Worm (Caenorhabditis elegans): ENCODE data around the gene C14A6.8.

C14A6.8 gene

ce11 chrV:18174951-18175350 lies 3.5 kb upstream of the C14A6.8 start:
- TF ChIP-seq dox-1 (GFP tag; IDR thresholded peaks at IDR 0.05) (0 out of 2 replicates have a peak, but pooled peaks have one; percentile 27), lin-26 (GFP tag; IDR thresholded peaks at IDR 0.05) (0 out of 2 replicates have a peak, but pooled peaks have one; percentile 46), nhr-120 (GFP tag; IDR thresholded peaks at IDR 0.05) (0 out of 2 replicates have a peak, but pooled peaks have one; percentile 69), aptf-3 (GFP tag; IDR thresholded peaks at IDR 0.05) (peak; percentile 64; the same call in 1 of the 2 replicates), egl-44 (GFP tag; IDR thresholded peaks at IDR 0.05) (0 out of 2 replicates have a peak, but pooled peaks have one; percentile 33)

- TF ChIP-seq lin-54 (GFP tag; optimal IDR thresholded peaks at IDR 0.05) = no peak
- TF ChIP-seq attf-5 (GFP tag; optimal IDR thresholded peaks at IDR 0.05) = no peak
- TF ChIP-seq nhr-120 (GFP tag; IDR thresholded peaks at IDR 0.05) = no peak
- no peak for TF ChIP-seq K12H6.12 (tag; optimal IDR thresholded peaks at IDR 0.05)
- TF ChIP-seq ets-4 (GFP tag; optimal IDR thresholded peaks at IDR 0.05) = no peak
- TF ChIP-seq lin-40 (tag; optimal IDR thresholded peaks at IDR 0.05) = no peak
- TF ChIP-seq mel-28 (tag; optimal IDR thresholded peaks at IDR 0.05; ENCODE audit: borderline replicate concordance) = no peak
- no peak for TF ChIP-seq ceh-27 (GFP tag; optimal IDR thresholded peaks at IDR 0.05)
- TF ChIP-seq Y53G8AR.9 (GFP tag; conservative IDR thresholded peaks at IDR 0.05) = no peak
- no peak for TF ChIP-seq sptf-2 (GFP tag; optimal IDR thresholded peaks at IDR 0.05)
- TF ChIP-seq attf-6 (GFP tag; IDR thresholded peaks at IDR 0.05) = no peak
- TF ChIP-seq Y95B8A.8 (GFP tag; IDR thresholded peaks at IDR 0.05) = no peak
- no peak for TF ChIP-seq gei-17 (GFP tag; optimal IDR thresholded peaks at IDR 0.05)
- no peak for TF ChIP-seq hmg-20 (GFP tag; IDR thresholded peaks at IDR 0.05)
- TF ChIP-seq nfya-2 (GFP tag; IDR thresholded peaks at IDR 0.05) = no peak
- TF ChIP-seq egl-44 (GFP tag; IDR thresholded peaks at IDR 0.05) = no peak
- TF ChIP-seq ztf-22 (GFP tag; optimal IDR thresholded peaks at IDR 0.05) = no peak
- no peak for TF ChIP-seq ceh-40 (GFP tag; IDR thresholded peaks at IDR 0.05)
- no peak for TF ChIP-seq nfyb-1 (GFP tag; IDR thresholded peaks at IDR 0.05)
Measured at ce11 chrV:18168266-18168665, 3.2 kb downstream of the C14A6.8 start, which contains the start of gene C14A6.7. Gene C14A6.7 (minus strand): TSS chrV:18168366.

ce11 chrV:18167161-18167560 lies 4.3 kb downstream of the C14A6.8 start, which contains the start of gene C14A6.6:
Gene C14A6.6 (minus strand): TSS chrV:18167261.
- TF ChIP-seq him-1 (tag; optimal IDR thresholded peaks at IDR 0.05) (no peak), pbrm-1 (GFP tag; IDR thresholded peaks at IDR 0.05) (no peak)

ce11 chrV:18164758-18165157 lies 6.7 kb downstream of the C14A6.8 start, which contains the start of gene C14A6.5:
Gene C14A6.5 (minus strand): TSS chrV:18164858.
- TF ChIP-seq efl-1 (GFP tag; optimal IDR thresholded peaks at IDR 0.05) (no peak), tbx-9 (tag; optimal IDR thresholded peaks at IDR 0.05; ENCODE audit: borderline replicate concordance) (no peak), Y56A3A.18 (GFP tag; IDR thresholded peaks at IDR 0.05) (no peak), rcor-1 (GFP tag; IDR thresholded peaks at IDR 0.05) (no peak), nhr-80 (tag; optimal IDR thresholded peaks at IDR 0.05) (no peak), madf-10 (tag; optimal IDR thresholded peaks at IDR 0.05) (no peak), atf-7 (tag; optimal IDR thresholded peaks at IDR 0.05) (no peak), nfya-2 (GFP tag; IDR thresholded peaks at IDR 0.05) (no peak), ceh-79 (tag; optimal IDR thresholded peaks at IDR 0.05) (no peak), nhr-90 (tag; optimal IDR thresholded peaks at IDR 0.05) (no peak), hmg-1.2 (GFP tag; IDR thresholded peaks at IDR 0.05) (no peak), K12H6.12 (tag; optimal IDR thresholded peaks at IDR 0.05) (no peak), snpc-4 (GFP tag; optimal IDR thresholded peaks at IDR 0.05) (no peak), snpc-4 (tag; optimal IDR thresholded peaks at IDR 0.05) (no peak)
